Fruit fly (Drosophila melanogaster) whole organism, larva: Measurements from ENCODE around the gene Pka-R1.

ENCODE experiments used
- noc ChIP-seq: fragments of 200-800 bp; sonication (Bioruptor generic); optimal IDR thresholded peaks from 3 replicates; lab custom pipeline; 2019; ENCODE audit warnings: missing biosample characterization, mild to moderate bottlenecking, missing genetic modification characterization, moderate library complexity

The Pka-R1 gene

dm6 chr3L:20815666-20816375 is at the start of gene Pka-R1, which contains the start of gene CG3618:
TSS of gene Pka-R1 (plus strand) at chr3L:20816118.
TSS of gene CG3618 (minus strand) at chr3L:20816075.
- no peak for TF ChIP-seq noc (tag; lab: Kevin White, UChicago)

- no peak for TF ChIP-seq noc (tag; lab: Kevin White, UChicago)
Observed at dm6 chr3L:20767227-20767626, 48.7 kb upstream of the Pka-R1 start.

dm6 chr3L:20769350-20769749 is 46.6 kb upstream of the Pka-R1 start, which contains the start of the genes CG4074 and CG4186:
TSS of gene CG4074 (minus strand) at chr3L:20769500.
TSS of gene CG4186 (plus strand) at chr3L:20769586.
- TF ChIP-seq noc (tag; lab: Kevin White, UChicago) = no peak

- TF ChIP-seq noc (tag; lab: Kevin White, UChicago) = no peak
Observed at dm6 chr3L:20771001-20771890, 44.7 kb upstream of the Pka-R1 start, which contains the start of the genes CG4042 and Pitslre. TSS of gene CG4042 (minus strand) at chr3L:20771507. TSS of gene Pitslre (plus strand) at chr3L:20771528.

- peak; percentile 38 for TF ChIP-seq noc (tag; lab: Kevin White, UChicago)
Observed at dm6 chr3L:20771891-20772646, 43.8 kb upstream of the Pka-R1 start.

dm6 chr3L:20772647-20773015 is 43.3 kb upstream of the Pka-R1 start:
- TF ChIP-seq noc (tag; lab: Kevin White, UChicago) = no peak

- TF ChIP-seq noc (tag; lab: Kevin White, UChicago) = no peak
Observed at dm6 chr3L:20777496-20777895, 38.4 kb upstream of the Pka-R1 start.

- no peak for TF ChIP-seq noc (tag; lab: Kevin White, UChicago)
Observed at dm6 chr3L:20778224-20779063, 37.5 kb upstream of the Pka-R1 start, which contains the start of the genes Pex16 and Pex14. TSS of gene Pex16 (minus strand) at chr3L:20778264. TSS of gene Pex14 (plus strand) at chr3L:20778799.

dm6 chr3L:20784394-20784793 is 31.5 kb upstream of the Pka-R1 start:
- TF ChIP-seq noc (tag; lab: Kevin White, UChicago) = no peak

dm6 chr3L:20784812-20785671 is 30.9 kb upstream of the Pka-R1 start:
- peak; percentile 66 for TF ChIP-seq noc (tag; lab: Kevin White, UChicago)

dm6 chr3L:20785742-20786427 is 30.0 kb upstream of the Pka-R1 start, which contains the start of gene Pcif1:
TSS of gene Pcif1 (minus strand) at chr3L:20786197.
- TF ChIP-seq noc (tag; lab: Kevin White, UChicago) = no peak

dm6 chr3L:20787835-20788380 is 28.0 kb upstream of the Pka-R1 start, which contains the start of gene CG11396:
TSS of gene CG11396 (minus strand) at chr3L:20788137.
- no peak for TF ChIP-seq noc (tag; lab: Kevin White, UChicago)
